Fruit fly (Drosophila melanogaster) whole organism, wandering third instar larva: ENCODE data around the gene CG46434.

ENCODE experiments used
- Abd-B ChIP-seq: fragments of >200 bp; optimal IDR thresholded peaks from 2 replicates; lab custom pipeline; 2017; ENCODE audit warnings: missing biosample characterization, missing genetic modification characterization
- CG32264 ChIP-seq: fragments of 200-800 bp; sonication (Bioruptor generic); optimal IDR thresholded peaks from 2 replicates; lab custom pipeline; 2016; ENCODE audit warnings: missing biosample characterization, missing genetic modification characterization
- CG9705 ChIP-seq: fragments of 200-800 bp; sonication (Bioruptor generic); optimal IDR thresholded peaks from 2 replicates; lab custom pipeline; 2018; ENCODE audit warnings: missing biosample characterization, mild to moderate bottlenecking, missing genetic modification characterization
- CrebA ChIP-seq: fragments of 200-800 bp; sonication (Bioruptor generic); optimal IDR thresholded peaks from 2 replicates; lab custom pipeline; 2016; ENCODE audit warnings: missing biosample characterization, mild to moderate bottlenecking, missing genetic modification characterization, borderline replicate concordance
- Dfd ChIP-seq: fragments of >200 bp; optimal IDR thresholded peaks from 2 replicates; lab custom pipeline; 2017; ENCODE audit warnings: missing biosample characterization, missing genetic modification characterization
- Dif ChIP-seq: fragments of 200-275, 200-300 bp; sonication (Bioruptor generic); optimal IDR thresholded peaks from 2 replicates; lab custom pipeline; 2018; ENCODE audit warnings: missing biosample characterization, missing genetic modification characterization; ENCODE audit not compliant: partially characterized antibody
- HLH106 ChIP-seq: fragments of 200-800 bp; optimal IDR thresholded peaks from 3 replicates; lab custom pipeline; 2019; ENCODE audit warnings: missing biosample characterization, mild to moderate bottlenecking, missing genetic modification characterization, moderate library complexity
- Hnf4 ChIP-seq: fragments of 200-800 bp; sonication (Bioruptor generic); optimal IDR thresholded peaks from 2 replicates; lab custom pipeline; 2016; ENCODE audit warnings: missing biosample characterization, mild to moderate bottlenecking, missing genetic modification characterization
- Hr78 ChIP-seq: fragments of >200 bp; optimal IDR thresholded peaks from 2 replicates; lab custom pipeline; 2017; ENCODE audit warnings: missing biosample characterization, missing genetic modification characterization
- Hr83 ChIP-seq: fragments of 200-300 bp; sonication (Bioruptor generic); optimal IDR thresholded peaks from 2 replicates; lab custom pipeline; 2016; ENCODE audit warnings: missing biosample characterization, mild to moderate bottlenecking, missing genetic modification characterization, moderate library complexity; ENCODE audit not compliant: poor library complexity, severe bottlenecking
- Jra ChIP-seq: sonication (Bioruptor generic); optimal IDR thresholded peaks from 2 replicates; lab custom pipeline; 2016; ENCODE audit warnings: missing biosample characterization, missing genetic modification characterization
- Mio ChIP-seq: sonication (Bioruptor generic); optimal IDR thresholded peaks from 2 replicates; lab custom pipeline; 2016; ENCODE audit warnings: missing biosample characterization, missing genetic modification characterization
- Myc ChIP-seq: fragments of >200 bp; optimal IDR thresholded peaks from 2 replicates; lab custom pipeline; 2017
- N ChIP-seq: fragments of >200 bp; optimal IDR thresholded peaks from 2 replicates; lab custom pipeline; 2018; ENCODE audit warnings: missing biosample characterization, missing external identifiers, missing genetic modification characterization
- OdsH ChIP-seq: fragments of 200-800 bp; sonication (Bioruptor generic); optimal IDR thresholded peaks from 2 replicates; lab custom pipeline; 2016; ENCODE audit warnings: missing biosample characterization, mild to moderate bottlenecking, missing genetic modification characterization
- Rel ChIP-seq, 2 experiments: fragments of 200-800 bp; sonication (Bioruptor generic) in 1 of 2; optimal IDR thresholded peaks; 2 replicates in 1 of 2; 3 replicates in 1 of 2; lab custom pipeline; 2016 to 2019; ENCODE audit warnings: mild to moderate bottlenecking in 2 of 2, missing biosample characterization in 2 of 2, missing genetic modification characterization in 2 of 2, moderate library complexity in 1 of 2
- Sp1 ChIP-seq: fragments of 200-800 bp; sonication (Bioruptor generic); optimal IDR thresholded peaks from 3 replicates; lab custom pipeline; 2019; ENCODE audit warnings: missing biosample characterization, mild to moderate bottlenecking, missing genetic modification characterization, moderate library complexity
- Vsx2 ChIP-seq: fragments of 200-300, 225-300 bp; sonication (Bioruptor generic); optimal IDR thresholded peaks from 2 replicates; lab custom pipeline; 2018; ENCODE audit warnings: missing biosample characterization, missing genetic modification characterization; ENCODE audit not compliant: partially characterized antibody
- br ChIP-seq: fragments of 200-800 bp; sonication (Bioruptor generic); optimal IDR thresholded peaks from 2 replicates; lab custom pipeline; 2016; ENCODE audit warnings: missing biosample characterization, missing genetic modification characterization
- brk ChIP-seq: fragments of 200-800 bp; sonication (Bioruptor generic); optimal IDR thresholded peaks from 2 replicates; lab custom pipeline; 2016; ENCODE audit warnings: missing biosample characterization, mild to moderate bottlenecking, missing genetic modification characterization
- dmrt93B ChIP-seq: fragments of 200-800 bp; sonication (Bioruptor generic); optimal IDR thresholded peaks from 2 replicates; lab custom pipeline; 2018; ENCODE audit warnings: missing biosample characterization, mild to moderate bottlenecking, missing genetic modification characterization
- dsf ChIP-seq: sonication (Bioruptor generic); optimal IDR thresholded peaks from 2 replicates; lab custom pipeline; 2016; ENCODE audit warnings: missing biosample characterization, missing genetic modification characterization, borderline replicate concordance
- ey ChIP-seq: fragments of 200-800 bp; sonication (Bioruptor generic); optimal IDR thresholded peaks from 2 replicates; lab custom pipeline; 2016; ENCODE audit warnings: missing biosample characterization, missing genetic modification characterization
- foxo ChIP-seq, 2 experiments: fragments of 200-800 bp; sonication (Bioruptor generic); optimal IDR thresholded peaks; 2 replicates in 1 of 2; 3 replicates in 1 of 2; lab custom pipeline; 2016 to 2017; ENCODE audit warnings: missing biosample characterization in 2 of 2, missing genetic modification characterization in 2 of 2
- fru ChIP-seq: fragments of 200-800 bp; sonication (Bioruptor generic); optimal IDR thresholded peaks from 3 replicates; lab custom pipeline; 2016; ENCODE audit warnings: missing biosample characterization, mild to moderate bottlenecking, missing genetic modification characterization
- h ChIP-seq: fragments of 200-800 bp; sonication (Bioruptor generic); optimal IDR thresholded peaks from 3 replicates; lab custom pipeline; 2016; ENCODE audit warnings: missing biosample characterization, mild to moderate bottlenecking, missing genetic modification characterization
- jim ChIP-seq: fragments of 175-275, 200-325 bp; sonication (Bioruptor generic); optimal IDR thresholded peaks from 2 replicates; lab custom pipeline; 2016; ENCODE audit warnings: missing biosample characterization, mild to moderate bottlenecking, missing genetic modification characterization
- lola ChIP-seq: fragments of >200 bp; optimal IDR thresholded peaks from 2 replicates; lab custom pipeline; 2017; ENCODE audit warnings: missing biosample characterization, missing genetic modification characterization
- pan ChIP-seq: fragments of >200 bp; optimal IDR thresholded peaks from 2 replicates; lab custom pipeline; 2017
- rgr ChIP-seq: fragments of 200-800 bp; sonication (Bioruptor generic); optimal IDR thresholded peaks from 3 replicates; lab custom pipeline; 2016; ENCODE audit warnings: missing biosample characterization, mild to moderate bottlenecking, missing genetic modification characterization
- sv ChIP-seq: fragments of 200-800 bp; sonication (Bioruptor generic); optimal IDR thresholded peaks from 3 replicates; lab custom pipeline; 2016; ENCODE audit warnings: missing biosample characterization, missing genetic modification characterization
- tai ChIP-seq: sonication (Bioruptor generic); optimal IDR thresholded peaks from 2 replicates; lab custom pipeline; 2016; ENCODE audit warnings: missing biosample characterization, missing genetic modification characterization
- usp ChIP-seq: fragments of >200 bp; optimal IDR thresholded peaks from 2 replicates; lab custom pipeline; 2017; ENCODE audit warnings: missing biosample characterization, missing genetic modification characterization
- woc ChIP-seq: sonication (Bioruptor generic); optimal IDR thresholded peaks from 2 replicates; lab custom pipeline; 2016; ENCODE audit warnings: missing biosample characterization, mild to moderate bottlenecking, missing genetic modification characterization

CG46434 gene

DNA sequence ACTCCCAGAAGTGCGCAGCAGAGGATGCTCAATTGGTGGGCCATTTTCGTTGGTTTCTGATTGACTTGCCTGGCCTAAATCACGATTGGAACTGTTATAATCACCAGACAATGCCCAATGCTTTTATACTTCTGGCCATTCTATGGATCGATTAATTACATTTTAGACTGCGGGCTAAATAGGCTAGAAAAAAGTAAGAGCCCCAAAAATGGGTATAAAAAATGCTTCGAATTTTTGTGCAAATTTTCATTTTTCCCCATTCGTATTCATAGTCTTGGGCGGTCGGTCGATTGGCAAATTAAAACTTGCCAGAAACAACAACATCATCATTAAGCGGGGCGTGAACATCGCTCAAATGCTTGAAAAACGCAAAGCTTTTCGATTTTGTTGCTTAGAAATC lies 25.8 kb downstream of the CG46434 start, which contains the start of gene Cpr76Ba:
Gene Cpr76Ba (minus strand): TSS at position 101 of the 400 bp plus-strand sequence.
- TF ChIP-seq tai (GFP tag; lab: Kevin White, UChicago) (no peak), Jra (no peak), CG9705 (GFP tag; lab: Kevin White, UChicago) (no peak), CrebA (no peak), brk (GFP tag; lab: Kevin White, UChicago) (no peak), usp (GFP tag; lab: Kevin White, UChicago) (no peak), Myc (lab: Kevin White, UChicago) (no peak), N (no peak), Abd-B (GFP tag; lab: Kevin White, UChicago) (no peak), Dif (GFP tag; lab: Kevin White, UChicago) (no peak), Sp1 (no peak), h (no peak)

- TF ChIP-seq Rel (GFP tag; optimal IDR thresholded peaks at IDR 0.05; lab: Kevin White, UChicago) (no peak), Rel (tag; optimal IDR thresholded peaks at IDR 0.05; lab: Kevin White, UChicago) (no peak), OdsH (GFP tag; lab: Kevin White, UChicago) (no peak), dmrt93B (GFP tag; lab: Kevin White, UChicago) (peak; percentile 84), rgr (peak; percentile 65), sv (GFP tag; lab: Kevin White, UChicago) (peak; percentile 60), CG9705 (GFP tag; lab: Kevin White, UChicago) (peak; percentile 73), Myc (lab: Kevin White, UChicago) (peak; percentile 42), br (GFP tag; lab: Kevin White, UChicago) (peak; percentile 47), h (peak; percentile 62), HLH106 (tag; lab: Kevin White, UChicago) (peak; percentile 66), fru (GFP tag; lab: Kevin White, UChicago) (peak; percentile 55), CG32264 (no peak), pan (lab: Kevin White, UChicago) (no peak), Hr83 (peak; percentile 83)
- TF ChIP-seq, all 38 proteins: peak for 10
Measured at dm6 chr3L:19516547-19516946, 27.5 kb downstream of the CG46434 start.

DNA sequence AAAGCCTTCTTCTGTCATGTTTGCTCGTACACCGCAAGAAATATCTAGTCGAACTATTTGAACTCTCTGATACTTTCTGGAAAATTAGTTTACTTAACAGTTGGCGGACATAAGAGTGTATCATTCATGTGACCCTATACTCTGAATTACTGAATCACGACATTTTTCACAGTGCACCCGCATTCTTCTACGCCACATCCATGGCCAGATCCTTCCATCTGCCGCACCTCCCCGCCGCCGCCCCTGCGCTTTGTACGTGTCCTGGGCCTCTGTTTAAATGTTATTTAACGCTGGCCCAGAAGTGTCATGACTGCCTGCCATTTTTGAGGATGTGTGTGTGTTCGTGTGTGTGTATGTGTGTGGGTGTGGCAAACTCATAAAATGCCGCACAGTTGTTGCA lies 31.3 kb downstream of the CG46434 start:
- TF ChIP-seq h (no peak), Dfd (GFP tag; lab: Kevin White, UChicago) (peak; percentile 70)

DNA sequence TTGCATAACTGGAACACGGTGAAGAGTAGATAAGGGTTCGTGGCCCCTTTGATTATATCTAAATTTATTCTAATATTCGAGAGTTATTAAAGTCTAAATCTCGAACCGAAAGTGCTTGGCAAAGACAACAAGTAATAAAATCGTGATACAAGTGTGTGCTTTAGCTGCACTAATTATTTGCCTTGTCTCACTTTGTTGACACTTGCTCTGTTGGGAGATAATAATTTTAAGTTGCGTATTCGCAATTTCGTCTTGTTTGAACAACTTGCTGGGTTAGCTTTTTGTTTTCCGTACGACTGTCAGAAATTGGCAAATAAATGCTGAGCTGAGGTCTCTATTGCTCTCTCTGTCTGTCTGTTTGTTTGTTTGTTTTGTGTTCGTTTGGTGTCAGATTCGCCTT lies 39.3 kb downstream of the CG46434 start:
- TF ChIP-seq OdsH (GFP tag; lab: Kevin White, UChicago) (peak; percentile 60), rgr (peak; percentile 66), Jra (peak; percentile 17), Dfd (GFP tag; lab: Kevin White, UChicago) (no peak), br (GFP tag; lab: Kevin White, UChicago) (peak; percentile 34), jim (no peak), foxo (GFP tag; optimal IDR thresholded peaks at IDR 0.05; lab: Kevin White, UChicago) (peak in 1 of 2 experiments; percentile 38), fru (GFP tag; lab: Kevin White, UChicago) (peak; percentile 44), tai (GFP tag; lab: Kevin White, UChicago) (peak; percentile 7), Hr83 (peak; percentile 71), h (peak; percentile 73), Vsx2 (GFP tag; lab: Kevin White, UChicago) (no peak), Hnf4 (GFP tag; lab: Kevin White, UChicago) (peak; percentile 47)
- TF ChIP-seq, all 38 proteins: peak for 10

dm6 chr3L:19503770-19504169 lies 40.2 kb downstream of the CG46434 start, which contains the start of gene CG9452:
Gene CG9452, minus strand, starts transcription at chr3L:19503870.
- no peak for TF ChIP-seq sv (GFP tag; lab: Kevin White, UChicago)
- no peak for TF ChIP-seq Abd-B (GFP tag; lab: Kevin White, UChicago)
- no peak for TF ChIP-seq lola
- TF ChIP-seq N: no peak
- no peak for TF ChIP-seq br (GFP tag; lab: Kevin White, UChicago)
- no peak for TF ChIP-seq woc (GFP tag; lab: Kevin White, UChicago)
- no peak for TF ChIP-seq dsf (GFP tag; lab: Kevin White, UChicago)
- no peak for TF ChIP-seq ey
- TF ChIP-seq HLH106 (tag; lab: Kevin White, UChicago): no peak
- TF ChIP-seq Mio: no peak
- no peak for TF ChIP-seq Myc (lab: Kevin White, UChicago)
- TF ChIP-seq Hr78: no peak
- no peak for TF ChIP-seq usp (GFP tag; lab: Kevin White, UChicago)
- no peak for TF ChIP-seq Dif (GFP tag; lab: Kevin White, UChicago)
- TF ChIP-seq brk (GFP tag; lab: Kevin White, UChicago): no peak
- TF ChIP-seq rgr: no peak
- no peak for TF ChIP-seq CG32264
- no peak for TF ChIP-seq Dfd (GFP tag; lab: Kevin White, UChicago)
- no peak for TF ChIP-seq Hnf4 (GFP tag; lab: Kevin White, UChicago)
